Worm (Caenorhabditis elegans): Measurements from ENCODE around the gene R160.4.

- TF ChIP-seq sem-2 (GFP tag; optimal IDR thresholded peaks at IDR 0.05) (no peak), lsy-2 (tag; optimal IDR thresholded peaks at IDR 0.05) (no peak), nhr-76 (tag; optimal IDR thresholded peaks at IDR 0.05) (no peak), ceh-83 (GFP tag; optimal IDR thresholded peaks at IDR 0.05) (no peak), nhr-237 (tag; optimal IDR thresholded peaks at IDR 0.05) (no peak), blmp-1 (tag; optimal IDR thresholded peaks at IDR 0.05) (no peak), snpc-4 (tag; optimal IDR thresholded peaks at IDR 0.05) (no peak), nhr-28 (tag; optimal IDR thresholded peaks at IDR 0.05) (no peak), ceh-43 (GFP tag; optimal IDR thresholded peaks at IDR 0.05) (no peak)
These were observed 41.7 kb upstream of the R160.4 start for ce11 chrX:4410280-4410911.

All from whole organism, mixed stage, embryonic.